Fruit fly (Drosophila melanogaster) Kc167 (cell line): ENCODE measurements around the gene Hacd1.

ENCODE experiments used
- Myc ChIP-seq: fragments of >200 bp; optimal IDR thresholded peaks from 2 replicates; lab custom pipeline; 2017; ENCODE audit warnings: missing external identifiers
- Sin3A ChIP-seq: fragments of >200 bp; optimal IDR thresholded peaks from 2 replicates; lab custom pipeline; 2018; ENCODE audit warnings: missing external identifiers
- h ChIP-seq: fragments of >200 bp; optimal IDR thresholded peaks from 3 replicates; lab custom pipeline; 2018; ENCODE audit warnings: missing external identifiers
- insv ChIP-seq: fragments of >200 bp; optimal IDR thresholded peaks from 3 replicates; lab custom pipeline; 2018; ENCODE audit warnings: missing external identifiers
- psq ChIP-seq: fragments of >200 bp; optimal IDR thresholded peaks from 2 replicates; lab custom pipeline; 2017; ENCODE audit warnings: missing external identifiers
- ttk ChIP-seq: sonication (Bioruptor generic); optimal IDR thresholded peaks from 2 replicates; lab custom pipeline; 2017; ENCODE audit warnings: missing external identifiers

Gene Hacd1

dm6 chr2L:12029594-12030197, 27.6 kb upstream of the Hacd1 start:
- TF ChIP-seq psq (lab: Kevin White, UChicago) (no peak), insv (no peak), Sin3A (lab: Kevin White, UChicago) (no peak), Myc (lab: Kevin White, UChicago) (no peak), ttk (lab: Kevin White, UChicago) (no peak), h (no peak)

dm6 chr2L:12028808-12029207, 26.7 kb upstream of the Hacd1 start:
- TF ChIP-seq ttk (lab: Kevin White, UChicago) (no peak), insv (no peak), Sin3A (lab: Kevin White, UChicago) (no peak)

- TF ChIP-seq ttk (lab: Kevin White, UChicago), result no peak
- no peak for TF ChIP-seq Sin3A (lab: Kevin White, UChicago)
- no peak for TF ChIP-seq insv
- no peak for TF ChIP-seq h
- no peak for TF ChIP-seq psq (lab: Kevin White, UChicago)
- no peak for TF ChIP-seq Myc (lab: Kevin White, UChicago)
Observed at dm6 chr2L:12028102-12028501, 26.0 kb upstream of the Hacd1 start.

dm6 chr2L:12027435-12027834, 25.4 kb upstream of the Hacd1 start, which contains the start of gene dmGlut:
Gene dmGlut, plus strand, starts transcription at chr2L:12027438.
- TF ChIP-seq Myc (lab: Kevin White, UChicago) (no peak), Sin3A (lab: Kevin White, UChicago) (no peak), ttk (lab: Kevin White, UChicago) (no peak), psq (lab: Kevin White, UChicago) (no peak), insv (no peak), h (no peak)

dm6 chr2L:12026458-12027431, 24.7 kb upstream of the Hacd1 start:
- TF ChIP-seq psq (lab: Kevin White, UChicago), result no peak
- TF ChIP-seq h, result no peak
- no peak for TF ChIP-seq insv
- no peak for TF ChIP-seq ttk (lab: Kevin White, UChicago)
- TF ChIP-seq Myc (lab: Kevin White, UChicago), result no peak
- TF ChIP-seq Sin3A (lab: Kevin White, UChicago), result no peak

dm6 chr2L:12025505-12025904, 23.4 kb upstream of the Hacd1 start:
- no peak for TF ChIP-seq Sin3A (lab: Kevin White, UChicago)
- no peak for TF ChIP-seq h
- TF ChIP-seq ttk (lab: Kevin White, UChicago), result no peak
- no peak for TF ChIP-seq Myc (lab: Kevin White, UChicago)
- TF ChIP-seq psq (lab: Kevin White, UChicago), result no peak
- TF ChIP-seq insv, result no peak

- no peak for TF ChIP-seq psq (lab: Kevin White, UChicago)
- TF ChIP-seq ttk (lab: Kevin White, UChicago), result no peak
- TF ChIP-seq Sin3A (lab: Kevin White, UChicago), result no peak
- TF ChIP-seq Myc (lab: Kevin White, UChicago), result no peak
- no peak for TF ChIP-seq insv
- TF ChIP-seq h, result no peak
Observed at dm6 chr2L:12024104-12024503, 22.0 kb upstream of the Hacd1 start.

- no peak for TF ChIP-seq ttk (lab: Kevin White, UChicago)
Observed at dm6 chr2L:12021193-12021592, 19.1 kb upstream of the Hacd1 start.

- TF ChIP-seq Myc (lab: Kevin White, UChicago) (no peak), insv (no peak), h (no peak), ttk (lab: Kevin White, UChicago) (no peak), Sin3A (lab: Kevin White, UChicago) (no peak), psq (lab: Kevin White, UChicago) (no peak)
Observed at dm6 chr2L:12020735-12021134, 18.7 kb upstream of the Hacd1 start, which contains the start of gene Wdr81. Gene Wdr81, minus strand, starts transcription at chr2L:12020960.

dm6 chr2L:12013741-12014393, 11.8 kb upstream of the Hacd1 start:
- no peak for TF ChIP-seq ttk (lab: Kevin White, UChicago)
- no peak for TF ChIP-seq Myc (lab: Kevin White, UChicago)
- no peak for TF ChIP-seq Sin3A (lab: Kevin White, UChicago)
- no peak for TF ChIP-seq h
- TF ChIP-seq insv, result no peak
- no peak for TF ChIP-seq psq (lab: Kevin White, UChicago)

- TF ChIP-seq h, result no peak
- no peak for TF ChIP-seq Myc (lab: Kevin White, UChicago)
- no peak for TF ChIP-seq insv
- TF ChIP-seq Sin3A (lab: Kevin White, UChicago), result no peak
- no peak for TF ChIP-seq psq (lab: Kevin White, UChicago)
- no peak for TF ChIP-seq ttk (lab: Kevin White, UChicago)
Observed at dm6 chr2L:12013243-12013642, 11.2 kb upstream of the Hacd1 start.
